Fruit fly (Drosophila melanogaster) whole organism, embryonic: ENCODE data around the gene tbrd-1.

ENCODE experiments used
- Aef1 ChIP-seq: fragments of 200-800 bp; sonication (Bioruptor generic); IDR thresholded peaks from 3 replicates; pipeline ENCODE4 v1.3.6; 2022; ENCODE audit warnings: missing biosample characterization, missing genetic modification characterization
- Atf3 ChIP-seq: fragments of 200-800 bp; sonication (Bioruptor generic); optimal IDR thresholded peaks from 3 replicates; lab custom pipeline; 2016; ENCODE audit warnings: missing biosample characterization, missing genetic modification characterization
- CG10147 ChIP-seq: fragments of 200-800 bp; sonication (Bioruptor generic); optimal IDR thresholded peaks from 2 replicates; lab custom pipeline; 2019; ENCODE audit warnings: missing biosample characterization, mild to moderate bottlenecking, missing genetic modification characterization, moderate library complexity
- CG11723 ChIP-seq: fragments of 200-800 bp; sonication (Bioruptor generic); optimal IDR thresholded peaks from 2 replicates; lab custom pipeline; 2017; ENCODE audit warnings: missing biosample characterization, mild to moderate bottlenecking, missing genetic modification characterization
- CG12299 ChIP-seq: fragments of 200-800 bp; sonication (Bioruptor generic); optimal IDR thresholded peaks from 2 replicates; lab custom pipeline; 2018; ENCODE audit warnings: missing biosample characterization, mild to moderate bottlenecking, missing genetic modification characterization
- CG13287 ChIP-seq: fragments of 200-800 bp; sonication (Bioruptor generic); IDR thresholded peaks from 2 replicates; pipeline ENCODE4 v1.3.6; 2022; ENCODE audit warnings: missing biosample characterization, missing genetic modification characterization; ENCODE audit not compliant: partially characterized antibody
- CG17328 ChIP-seq: fragments of 200-800 bp; sonication (Bioruptor generic); IDR thresholded peaks from 2 replicates; pipeline ENCODE4 v1.3.6; 2022; ENCODE audit warnings: missing biosample characterization, missing genetic modification characterization
- CG17802 ChIP-seq: fragments of 200-800 bp; sonication (Bioruptor generic); optimal IDR thresholded peaks from 2 replicates; lab custom pipeline; 2018; ENCODE audit warnings: missing biosample characterization, mild to moderate bottlenecking, missing genetic modification characterization, moderate library complexity
- CG18011 ChIP-seq: fragments of 200-800 bp; sonication (Bioruptor generic); optimal IDR thresholded peaks from 2 replicates; lab custom pipeline; 2017; ENCODE audit warnings: missing biosample characterization, missing genetic modification characterization, mild to moderate bottlenecking, moderate library complexity, missing genotype
- CG1832 ChIP-seq: fragments of 200-800 bp; sonication (Bioruptor generic); optimal IDR thresholded peaks from 2 replicates; lab custom pipeline; 2017; ENCODE audit warnings: missing biosample characterization, mild to moderate bottlenecking, missing genetic modification characterization, inconsistent platforms
- CG18476 ChIP-seq: fragments of 200-800 bp; sonication (Bioruptor generic); optimal IDR thresholded peaks from 2 replicates; lab custom pipeline; 2016; ENCODE audit warnings: missing biosample characterization, mild to moderate bottlenecking, missing genetic modification characterization
- CG31388 ChIP-seq: fragments of 200-800 bp; sonication (Bioruptor generic); optimal IDR thresholded peaks from 2 replicates; lab custom pipeline; 2016; ENCODE audit warnings: missing biosample characterization, missing genetic modification characterization
- CG33213 ChIP-seq: fragments of 200-800 bp; sonication (Bioruptor generic); optimal IDR thresholded peaks from 3 replicates; lab custom pipeline; 2016; ENCODE audit warnings: missing biosample characterization, missing genetic modification characterization
- CG4404 ChIP-seq: fragments of 200-800 bp; sonication (Bioruptor generic); IDR thresholded peaks from 2 replicates; pipeline ENCODE4 v1.3.6; 2022; ENCODE audit warnings: missing biosample characterization, missing genetic modification characterization
- CG6272 ChIP-seq: fragments of 200-800 bp; sonication (Bioruptor generic); IDR thresholded peaks from 2 replicates; pipeline ENCODE4 v1.3.6; 2022; ENCODE audit warnings: missing biosample characterization, missing genetic modification characterization
- CG9932 ChIP-seq: fragments of 200-800 bp; sonication (Bioruptor generic); IDR thresholded peaks from 2 replicates; pipeline ENCODE4 v1.3.6; 2022; ENCODE audit warnings: missing biosample characterization, missing genetic modification characterization
- CHES-1-like ChIP-seq: fragments of 200-800 bp; sonication (Bioruptor generic); optimal IDR thresholded peaks from 2 replicates; lab custom pipeline; 2016; ENCODE audit warnings: missing biosample characterization, missing genetic modification characterization
- CTCF ChIP-seq: fragments of 200-800 bp; sonication (Bioruptor generic); optimal IDR thresholded peaks from 2 replicates; lab custom pipeline; 2017; ENCODE audit warnings: missing biosample characterization, mild to moderate bottlenecking, missing genetic modification characterization, moderate library complexity
- Camta ChIP-seq: fragments of 200-800 bp; sonication (Bioruptor generic); optimal IDR thresholded peaks from 2 replicates; lab custom pipeline; 2016; ENCODE audit warnings: missing biosample characterization, missing genetic modification characterization
- D19A ChIP-seq: fragments of 200-800 bp; optimal IDR thresholded peaks from 3 replicates; lab custom pipeline; 2019; ENCODE audit warnings: missing biosample characterization, mild to moderate bottlenecking, missing genetic modification characterization, moderate library complexity
- Doc3 ChIP-seq: fragments of 200-800 bp; sonication (Bioruptor generic); IDR thresholded peaks from 3 replicates; pipeline ENCODE4 v1.3.6; 2022; ENCODE audit warnings: missing biosample characterization, missing genetic modification characterization; ENCODE audit not compliant: partially characterized antibody
- Dp ChIP-seq: fragments of 200-800 bp; sonication (Bioruptor generic); optimal IDR thresholded peaks from 2 replicates; lab custom pipeline; 2018; ENCODE audit warnings: missing biosample characterization, mild to moderate bottlenecking, missing genetic modification characterization, moderate library complexity
- Elba2 ChIP-seq: fragments of 200-800 bp; sonication (Bioruptor generic); optimal IDR thresholded peaks from 3 replicates; lab custom pipeline; 2016; ENCODE audit warnings: missing biosample characterization, missing genetic modification characterization
- H15 ChIP-seq: fragments of 200-800 bp; sonication (Bioruptor generic); IDR thresholded peaks from 3 replicates; pipeline ENCODE4 v1.3.6; 2022; ENCODE audit warnings: missing biosample characterization, missing genetic modification characterization
- HLHmδ ChIP-seq: fragments of 200-800 bp; sonication (Bioruptor generic); optimal IDR thresholded peaks from 2 replicates; lab custom pipeline; 2018; ENCODE audit warnings: missing biosample characterization, mild to moderate bottlenecking, missing genetic modification characterization, moderate library complexity
- Hand ChIP-seq: fragments of 200-800 bp; sonication (Bioruptor generic); optimal IDR thresholded peaks from 2 replicates; lab custom pipeline; 2017; ENCODE audit warnings: mild to moderate bottlenecking, missing biosample characterization, missing genetic modification reagents, missing genetic modification characterization
- Hr51 ChIP-seq, 2 experiments: fragments of 200-800 bp; sonication (Bioruptor generic); optimal IDR thresholded peaks; 2 replicates in 1 of 2; 3 replicates in 1 of 2; lab custom pipeline; 2016 to 2018; ENCODE audit warnings: missing biosample characterization in 2 of 2, missing genetic modification characterization in 2 of 2, mild to moderate bottlenecking in 1 of 2, moderate library complexity in 1 of 2
- Jarid2 ChIP-seq: fragments of 200-800 bp; sonication (Bioruptor generic); optimal IDR thresholded peaks from 3 replicates; lab custom pipeline; 2017; ENCODE audit warnings: mild to moderate bottlenecking, missing biosample characterization, missing genetic modification reagents, missing genetic modification characterization
- NC2α ChIP-seq: fragments of 200-800 bp; sonication (Bioruptor generic); optimal IDR thresholded peaks from 2 replicates; lab custom pipeline; 2016; ENCODE audit warnings: missing biosample characterization, missing genetic modification characterization
- Neu2 ChIP-seq: fragments of 200-800 bp; sonication (Bioruptor generic); optimal IDR thresholded peaks from 3 replicates; lab custom pipeline; 2016; ENCODE audit warnings: missing biosample characterization, missing genetic modification characterization, borderline replicate concordance
- NfI ChIP-seq: fragments of 200-800 bp; sonication (Bioruptor generic); optimal IDR thresholded peaks from 3 replicates; lab custom pipeline; 2018; ENCODE audit warnings: missing biosample characterization, mild to moderate bottlenecking, missing genetic modification characterization, moderate library complexity
- Opbp ChIP-seq: fragments of 200-800 bp; sonication (Bioruptor generic); IDR thresholded peaks from 3 replicates; pipeline ENCODE4 v1.3.6; 2022; ENCODE audit warnings: missing biosample characterization, missing genetic modification characterization; ENCODE audit not compliant: partially characterized antibody
- Side ChIP-seq: fragments of 200-800 bp; sonication (Bioruptor generic); optimal IDR thresholded peaks from 2 replicates; lab custom pipeline; 2016; ENCODE audit warnings: missing biosample characterization, missing genetic modification characterization
- Stat92E ChIP-seq, 3 experiments: fragments of >200 bp in 2 of 3; fragments of 200-800 bp in 1 of 3; sonication (Bioruptor generic) in 1 of 3; optimal IDR thresholded peaks; 2 replicates each; lab custom pipeline; 2017 to 2019; ENCODE audit warnings: missing biosample characterization in 3 of 3, missing genetic modification characterization in 3 of 3, mild to moderate bottlenecking in 1 of 3, moderate library complexity in 1 of 3
- ash1 ChIP-seq: fragments of 200-800 bp; sonication (Bioruptor generic); optimal IDR thresholded peaks from 2 replicates; lab custom pipeline; 2018; ENCODE audit warnings: missing biosample characterization, mild to moderate bottlenecking, missing genetic modification characterization
- btn ChIP-seq: fragments of 200-800 bp; sonication (Bioruptor generic); optimal IDR thresholded peaks from 2 replicates; lab custom pipeline; 2016; ENCODE audit warnings: missing biosample characterization, missing genetic modification characterization
- ewg ChIP-seq: fragments of 200-800 bp; sonication (Bioruptor generic); optimal IDR thresholded peaks from 3 replicates; lab custom pipeline; 2017; ENCODE audit warnings: mild to moderate bottlenecking, missing biosample characterization, missing genetic modification reagents, missing genetic modification characterization
- exex ChIP-seq: fragments of 200-800 bp; sonication (Bioruptor generic); optimal IDR thresholded peaks from 4 replicates; lab custom pipeline; 2018; ENCODE audit warnings: missing biosample characterization, mild to moderate bottlenecking, missing genetic modification characterization, moderate library complexity
- gfzf ChIP-seq: fragments of 200-800 bp; sonication (Bioruptor generic); optimal IDR thresholded peaks from 2 replicates; lab custom pipeline; 2016; ENCODE audit warnings: missing biosample characterization, mild to moderate bottlenecking, missing genetic modification characterization, moderate library complexity
- hkb ChIP-seq, 2 experiments: fragments of 200-800 bp in 1 of 2; fragments of >200 bp in 1 of 2; sonication (Bioruptor generic) in 1 of 2; IDR thresholded peaks in 1 of 2; optimal IDR thresholded peaks in 1 of 2; 2 replicates each; pipeline versions ENCODE4 v1.3.6 to Lab custom; 2017 to 2022; ENCODE audit warnings: missing biosample characterization in 1 of 2, missing genetic modification characterization in 1 of 2
- hth ChIP-seq: fragments of >200 bp; optimal IDR thresholded peaks from 2 replicates; lab custom pipeline; 2017; ENCODE audit warnings: inconsistent platforms
- ind ChIP-seq: fragments of 200-800 bp; sonication (Bioruptor generic); optimal IDR thresholded peaks from 3 replicates; lab custom pipeline; 2016; ENCODE audit warnings: missing biosample characterization, missing genetic modification characterization
- nau ChIP-seq: fragments of 200-800 bp; sonication (Bioruptor generic); optimal IDR thresholded peaks from 3 replicates; lab custom pipeline; 2017; ENCODE audit warnings: missing biosample characterization, mild to moderate bottlenecking, missing genetic modification characterization, missing genetic modification reagents
- peb ChIP-seq: fragments of 200-800 bp; sonication (Bioruptor generic); IDR thresholded peaks from 2 replicates; pipeline ENCODE4 v1.3.6; 2022; ENCODE audit warnings: missing biosample characterization, missing genetic modification characterization
- pita ChIP-seq: fragments of 200-800 bp; sonication (Bioruptor generic); optimal IDR thresholded peaks from 2 replicates; lab custom pipeline; 2017; ENCODE audit warnings: missing biosample characterization, mild to moderate bottlenecking, missing genetic modification characterization
- run ChIP-seq: fragments of 200-800 bp; sonication (Bioruptor generic); optimal IDR thresholded peaks from 3 replicates; lab custom pipeline; 2018; ENCODE audit warnings: missing biosample characterization, mild to moderate bottlenecking, missing genetic modification characterization
- sd ChIP-seq: fragments of 200-800 bp; sonication (Bioruptor generic); optimal IDR thresholded peaks from 3 replicates; lab custom pipeline; 2018; ENCODE audit warnings: missing biosample characterization, mild to moderate bottlenecking, missing genetic modification characterization, moderate library complexity
- tgo ChIP-seq: fragments of 200-800 bp; sonication (Bioruptor generic); IDR thresholded peaks from 3 replicates; pipeline ENCODE4 v1.3.6; 2022; ENCODE audit warnings: missing biosample characterization, missing genetic modification characterization
- tin ChIP-seq: fragments of 200-800 bp; sonication (Bioruptor generic); optimal IDR thresholded peaks from 3 replicates; lab custom pipeline; 2016; ENCODE audit warnings: missing biosample characterization, missing genetic modification characterization
- tx ChIP-seq: fragments of 200-800 bp; sonication (Bioruptor generic); optimal IDR thresholded peaks from 2 replicates; lab custom pipeline; 2016; ENCODE audit warnings: missing biosample characterization, missing genetic modification characterization
- usp ChIP-seq: fragments of >200 bp; optimal IDR thresholded peaks from 2 replicates; lab custom pipeline; 2017; ENCODE audit warnings: missing biosample characterization, missing genetic modification characterization

tbrd-1 gene

dm6 chr3R:23889922-23890321 lies 3.4 kb downstream of the tbrd-1 start, which contains the start of gene Pli (continued):
- TF ChIP-seq HLHmδ (GFP tag; lab: Kevin White, UChicago) (peak; percentile 67), NfI (GFP tag; lab: Kevin White, UChicago) (peak; percentile 2), Jarid2 (GFP tag; lab: Kevin White, UChicago) (peak; percentile 97), Dp (GFP tag; lab: Kevin White, UChicago) (peak; percentile 42), CG13287 (GFP tag; lab: Robert Waterston, UW) (no peak), CG18476 (GFP tag; lab: Kevin White, UChicago) (no peak), hkb (optimal IDR thresholded peaks at IDR 0.05; lab: Kevin White, UChicago) (peak; percentile 6), hkb (GFP tag; IDR thresholded peaks at IDR 0.05; lab: Robert Waterston, UW) (no peak), Opbp (GFP tag; lab: Robert Waterston, UW) (no peak), btn (no peak), CG9932 (GFP tag; lab: Robert Waterston, UW) (no peak), ash1 (GFP tag; lab: Kevin White, UChicago) (peak; percentile 58), CG17802 (tag; lab: Kevin White, UChicago) (no peak), peb (GFP tag; lab: Robert Waterston, UW) (no peak), Atf3 (no peak), CG11723 (GFP tag; lab: Kevin White, UChicago) (no peak), ewg (no peak), H15 (GFP tag; lab: Robert Waterston, UW) (no peak), Neu2 (no peak), NC2α (GFP tag; lab: Kevin White, UChicago) (no peak), run (tag; lab: Kevin White, UChicago) (no peak), CG31388 (GFP tag; lab: Kevin White, UChicago) (no peak), D19A (peak; percentile 49), Camta (no peak), CG33213 (GFP tag; lab: Kevin White, UChicago) (peak; percentile 46), sd (tag; lab: Kevin White, UChicago) (peak; percentile 49), gfzf (GFP tag; lab: Kevin White, UChicago) (peak; percentile 99), nau (no peak), CG12299 (tag; lab: Kevin White, UChicago) (no peak), Doc3 (GFP tag; lab: Robert Waterston, UW) (no peak), CG18011 (no peak), ind (GFP tag; lab: Kevin White, UChicago) (no peak), Side (GFP tag; lab: Kevin White, UChicago) (no peak), hth (lab: Kevin White, UChicago) (no peak), Hand (no peak), CG10147 (GFP tag; lab: Kevin White, UChicago) (no peak), CG4404 (no peak), pita (GFP tag; lab: Kevin White, UChicago) (peak; percentile 76), usp (GFP tag; lab: Kevin White, UChicago) (no peak), tin (GFP tag; lab: Kevin White, UChicago) (no peak), exex (peak; percentile 23), CG1832 (no peak), CTCF (GFP tag; lab: Kevin White, UChicago) (peak; percentile 56), Elba2 (no peak), tx (GFP tag; lab: Kevin White, UChicago) (no peak), CHES-1-like (no peak), Hr51 (GFP tag; optimal IDR thresholded peaks at IDR 0.05; lab: Kevin White, UChicago) (no peak), tgo (GFP tag; lab: Robert Waterston, UW) (no peak), CG6272 (no peak), Stat92E (GFP tag; optimal IDR thresholded peaks at IDR 0.05; lab: Kevin White, UChicago) (peak in 1 of 3 experiments; percentile 68), Aef1 (GFP tag; lab: Robert Waterston, UW) (no peak), CG17328 (GFP tag; lab: Robert Waterston, UW) (no peak)
